Fruit fly (Drosophila melanogaster) whole organism, embryonic: ENCODE results near the gene CG44476.

Source experiments
- Ada2b ChIP-seq: fragments of 200-800 bp; sonication (Bioruptor generic); IDR thresholded peaks from 2 replicates; pipeline ENCODE4 v1.3.6; 2022; ENCODE audit warnings: missing biosample characterization, missing genetic modification characterization
- Adf1 ChIP-seq: fragments of 200-800 bp; sonication (Bioruptor generic); IDR thresholded peaks from 2 replicates; pipeline ENCODE4 v1.3.6; 2022; ENCODE audit warnings: missing biosample characterization, missing genetic modification characterization
- Blimp-1 ChIP-seq: fragments of 200-800 bp; sonication (Bioruptor generic); optimal IDR thresholded peaks from 3 replicates; lab custom pipeline; 2018; ENCODE audit warnings: missing biosample characterization, missing genetic modification characterization, mild to moderate bottlenecking, moderate library complexity, missing genetic modification reagents
- BtbVII ChIP-seq: fragments of 200-800 bp; sonication (Bioruptor generic); optimal IDR thresholded peaks from 3 replicates; lab custom pipeline; 2017; ENCODE audit warnings: missing biosample characterization, mild to moderate bottlenecking, missing genetic modification characterization
- CG11723 ChIP-seq: fragments of 200-800 bp; sonication (Bioruptor generic); optimal IDR thresholded peaks from 2 replicates; lab custom pipeline; 2017; ENCODE audit warnings: missing biosample characterization, mild to moderate bottlenecking, missing genetic modification characterization
- CG12104 ChIP-seq: fragments of 200-800 bp; sonication (Bioruptor generic); optimal IDR thresholded peaks from 3 replicates; lab custom pipeline; 2016; ENCODE audit warnings: missing biosample characterization, missing genetic modification characterization
- CG15696 ChIP-seq: fragments of 200-800 bp; sonication (Bioruptor generic); optimal IDR thresholded peaks from 2 replicates; lab custom pipeline; 2019; ENCODE audit warnings: missing biosample characterization, mild to moderate bottlenecking, missing genetic modification characterization, moderate library complexity
- CG2120 ChIP-seq: fragments of 200-800 bp; sonication (Bioruptor generic); optimal IDR thresholded peaks from 3 replicates; lab custom pipeline; 2016; ENCODE audit warnings: missing biosample characterization, missing genetic modification characterization
- CG2202 ChIP-seq: fragments of 200-800 bp; sonication (Bioruptor generic); optimal IDR thresholded peaks from 2 replicates; lab custom pipeline; 2018; ENCODE audit warnings: missing biosample characterization, mild to moderate bottlenecking, missing genetic modification characterization
- CG31365 ChIP-seq: fragments of 200-800 bp; sonication (Bioruptor generic); optimal IDR thresholded peaks from 2 replicates; lab custom pipeline; 2018; ENCODE audit warnings: missing biosample characterization, mild to moderate bottlenecking, missing genetic modification characterization
- CG3407 ChIP-seq: fragments of 200-800 bp; sonication (Bioruptor generic); optimal IDR thresholded peaks from 2 replicates; lab custom pipeline; 2018; ENCODE audit warnings: missing biosample characterization, mild to moderate bottlenecking, missing genetic modification characterization
- CG4617 ChIP-seq: fragments of 200-800 bp; sonication (Bioruptor generic); optimal IDR thresholded peaks from 3 replicates; lab custom pipeline; 2016; ENCODE audit warnings: missing biosample characterization, missing genetic modification characterization, borderline replicate concordance
- CG4730 ChIP-seq: fragments of 200-800 bp; sonication (Bioruptor generic); IDR thresholded peaks from 2 replicates; pipeline ENCODE4 v1.3.6; 2022; ENCODE audit warnings: missing biosample characterization, missing genetic modification characterization
- CG6791 ChIP-seq: fragments of 200-800 bp; sonication (Bioruptor generic); IDR thresholded peaks from 3 replicates; pipeline ENCODE4 v1.3.6; 2022; ENCODE audit warnings: missing biosample characterization, missing genetic modification characterization; ENCODE audit not compliant: partially characterized antibody
- CG7271 ChIP-seq: fragments of 200-800 bp; sonication (Bioruptor generic); optimal IDR thresholded peaks from 2 replicates; lab custom pipeline; 2018; ENCODE audit warnings: missing biosample characterization, mild to moderate bottlenecking, missing genetic modification characterization, moderate library complexity
- CG8944 ChIP-seq: fragments of 200-800 bp; sonication (Bioruptor generic); optimal IDR thresholded peaks from 3 replicates; lab custom pipeline; 2016; ENCODE audit warnings: missing biosample characterization, missing genetic modification characterization
- CkIIα-i1 ChIP-seq: fragments of 200-800 bp; sonication (Bioruptor generic); IDR thresholded peaks from 2 replicates; pipeline ENCODE4 v1.3.6; 2022; ENCODE audit warnings: missing biosample characterization, missing genetic modification characterization
- D19A ChIP-seq: fragments of 200-800 bp; optimal IDR thresholded peaks from 3 replicates; lab custom pipeline; 2019; ENCODE audit warnings: missing biosample characterization, mild to moderate bottlenecking, missing genetic modification characterization, moderate library complexity
- D19B ChIP-seq: fragments of 200-800 bp; sonication (Bioruptor generic); optimal IDR thresholded peaks from 2 replicates; lab custom pipeline; 2017; ENCODE audit warnings: missing biosample characterization, mild to moderate bottlenecking, missing genetic modification characterization
- Dref ChIP-seq: fragments of 200-800 bp; sonication (Bioruptor generic); IDR thresholded peaks from 2 replicates; pipeline ENCODE4 v1.3.6; 2022; ENCODE audit warnings: missing biosample characterization, missing genetic modification characterization
- Hand ChIP-seq: fragments of 200-800 bp; sonication (Bioruptor generic); optimal IDR thresholded peaks from 2 replicates; lab custom pipeline; 2017; ENCODE audit warnings: mild to moderate bottlenecking, missing biosample characterization, missing genetic modification reagents, missing genetic modification characterization
- Hr39 ChIP-seq: fragments of >200 bp; optimal IDR thresholded peaks from 2 replicates; lab custom pipeline; 2017
- Mad ChIP-seq: fragments of 200-800 bp; sonication (Bioruptor generic); optimal IDR thresholded peaks from 2 replicates; lab custom pipeline; 2016; ENCODE audit warnings: missing biosample characterization, missing genetic modification characterization
- Meics ChIP-seq: fragments of 200-800 bp; sonication (Bioruptor generic); optimal IDR thresholded peaks from 2 replicates; lab custom pipeline; 2017; ENCODE audit warnings: missing biosample characterization, mild to moderate bottlenecking, missing genetic modification characterization
- Mrtf ChIP-seq: fragments of 200-800 bp; sonication (Bioruptor generic); IDR thresholded peaks from 3 replicates; pipeline ENCODE4 v1.3.6; 2022; ENCODE audit warnings: missing biosample characterization, missing genetic modification characterization
- NC2β ChIP-seq: fragments of 200-800 bp; sonication (Bioruptor generic); optimal IDR thresholded peaks from 2 replicates; lab custom pipeline; 2016; ENCODE audit warnings: missing biosample characterization, missing genetic modification characterization
- PHDP ChIP-seq: fragments of 200-800 bp; sonication (Bioruptor generic); optimal IDR thresholded peaks from 3 replicates; lab custom pipeline; 2018; ENCODE audit warnings: missing biosample characterization, mild to moderate bottlenecking, missing genetic modification characterization, moderate library complexity
- Pdp1 ChIP-seq, 2 experiments: fragments of 200-800 bp; sonication (Bioruptor generic); optimal IDR thresholded peaks; 3 replicates each; lab custom pipeline; 2016; ENCODE audit warnings: missing biosample characterization in 2 of 2, missing genetic modification characterization in 2 of 2, mild to moderate bottlenecking in 1 of 2, moderate library complexity in 1 of 2
- Taf1 ChIP-seq: fragments of 200-800 bp; sonication (Bioruptor generic); IDR thresholded peaks from 2 replicates; pipeline ENCODE4 v1.3.6; 2022; ENCODE audit warnings: missing biosample characterization, missing genetic modification characterization
- Tbp ChIP-seq: fragments of >200 bp; optimal IDR thresholded peaks from 2 replicates; lab custom pipeline; 2018; ENCODE audit warnings: missing biosample characterization, missing genetic modification characterization
- Vsx1 ChIP-seq: fragments of 200-800 bp; sonication (Bioruptor generic); optimal IDR thresholded peaks from 2 replicates; lab custom pipeline; 2017; ENCODE audit warnings: missing biosample characterization, mild to moderate bottlenecking, missing genetic modification characterization, missing genetic modification reagents
- ab ChIP-seq: fragments of 200-800 bp; sonication (Bioruptor generic); optimal IDR thresholded peaks from 2 replicates; lab custom pipeline; 2016; ENCODE audit warnings: missing biosample characterization, missing genetic modification characterization
- amos ChIP-seq: fragments of 200-800 bp; sonication (Bioruptor generic); IDR thresholded peaks from 2 replicates; pipeline ENCODE4 v1.3.6; 2022; ENCODE audit warnings: missing biosample characterization, missing genetic modification characterization; ENCODE audit not compliant: partially characterized antibody
- aop ChIP-seq: fragments of 200-800 bp; sonication (Bioruptor generic); IDR thresholded peaks from 2 replicates; pipeline ENCODE4 v1.3.6; 2022; ENCODE audit warnings: missing biosample characterization, missing genetic modification characterization
- bsh ChIP-seq, 2 experiments: fragments of 200-800 bp; sonication (Bioruptor generic); optimal IDR thresholded peaks; 2 replicates each; lab custom pipeline; 2017 to 2018; ENCODE audit warnings: mild to moderate bottlenecking in 2 of 2, missing biosample characterization in 2 of 2, missing genetic modification characterization in 2 of 2, moderate library complexity in 1 of 2
- cg ChIP-seq: fragments of 200-800 bp; sonication (Bioruptor generic); optimal IDR thresholded peaks from 3 replicates; lab custom pipeline; 2019; ENCODE audit warnings: missing biosample characterization, mild to moderate bottlenecking, missing genetic modification characterization, moderate library complexity
- crc ChIP-seq: fragments of 200-800 bp; sonication (Bioruptor generic); optimal IDR thresholded peaks from 2 replicates; lab custom pipeline; 2016; ENCODE audit warnings: missing biosample characterization, missing genetic modification characterization
- crp ChIP-seq, 2 experiments: fragments of 200-800 bp; sonication (Bioruptor generic); optimal IDR thresholded peaks; 2 replicates in 1 of 2; 3 replicates in 1 of 2; lab custom pipeline; 2017; ENCODE audit warnings: missing biosample characterization in 2 of 2, missing genetic modification characterization in 2 of 2, mild to moderate bottlenecking in 1 of 2, moderate library complexity in 1 of 2
- danr ChIP-seq: fragments of 200-800 bp; sonication (Bioruptor generic); IDR thresholded peaks from 2 replicates; pipeline ENCODE4 v1.3.6; 2022; ENCODE audit warnings: missing biosample characterization, missing genetic modification characterization
- eve ChIP-seq, 2 experiments: fragments of >200 bp; optimal IDR thresholded peaks; 2 replicates each; lab custom pipeline; 2017; ENCODE audit warnings: missing biosample characterization in 2 of 2, missing genetic modification characterization in 2 of 2
- fd64A ChIP-seq: fragments of 200-800 bp; sonication (Bioruptor generic); optimal IDR thresholded peaks from 3 replicates; lab custom pipeline; 2018; ENCODE audit warnings: missing biosample characterization, mild to moderate bottlenecking, missing genetic modification characterization
- gsb ChIP-seq: fragments of 200-800 bp; sonication (Bioruptor generic); IDR thresholded peaks from 2 replicates; pipeline ENCODE4 v1.3.6; 2022; ENCODE audit warnings: missing biosample characterization, missing genetic modification characterization
- onecut ChIP-seq: fragments of 200-800 bp; sonication (Bioruptor generic); IDR thresholded peaks from 2 replicates; pipeline ENCODE4 v1.3.6; 2022; ENCODE audit warnings: missing biosample characterization, missing genetic modification characterization
- pfk ChIP-seq: fragments of 200-800 bp; sonication (Bioruptor generic); optimal IDR thresholded peaks from 2 replicates; lab custom pipeline; 2018; ENCODE audit warnings: missing biosample characterization, mild to moderate bottlenecking, missing genetic modification characterization, moderate library complexity
- sens-2 ChIP-seq: fragments of 200-800 bp; sonication (Bioruptor generic); IDR thresholded peaks from 2 replicates; pipeline ENCODE4 v1.3.6; 2022; ENCODE audit warnings: missing biosample characterization, missing genetic modification characterization
- sim ChIP-seq: fragments of 200-800 bp; sonication (Bioruptor generic); IDR thresholded peaks from 2 replicates; pipeline ENCODE4 v1.3.6; 2022; ENCODE audit warnings: missing biosample characterization, missing genetic modification characterization
- ssp ChIP-seq: fragments of 200-800 bp; sonication (Bioruptor generic); IDR thresholded peaks from 2 replicates; pipeline ENCODE4 v1.3.6; 2022; ENCODE audit warnings: missing biosample characterization, missing genetic modification characterization
- ttk ChIP-seq: fragments of 200-800 bp; sonication (Bioruptor generic); IDR thresholded peaks from 2 replicates; pipeline ENCODE4 v2.1.2; 2022; ENCODE audit warnings: missing biosample characterization, missing genetic modification characterization
- unc-4 ChIP-seq: fragments of 200-800 bp; sonication (Bioruptor generic); IDR thresholded peaks from 2 replicates; pipeline ENCODE4 v1.3.6; 2022; ENCODE audit warnings: missing biosample characterization, missing genetic modification characterization; ENCODE audit not compliant: partially characterized antibody
- vfl ChIP-seq: fragments of 200-800 bp; sonication (Bioruptor generic); optimal IDR thresholded peaks from 2 replicates; lab custom pipeline; 2016; ENCODE audit warnings: missing biosample characterization, missing genetic modification characterization
- zen2 ChIP-seq: fragments of 200-800 bp; sonication (Bioruptor generic); IDR thresholded peaks from 3 replicates; pipeline ENCODE4 v1.3.6; 2022; ENCODE audit warnings: missing biosample characterization, missing genetic modification characterization; ENCODE audit not compliant: partially characterized antibody
- zfh1 ChIP-seq: fragments of 200-800 bp; sonication (Bioruptor generic); IDR thresholded peaks from 3 replicates; pipeline ENCODE4 v1.3.6; 2022; ENCODE audit warnings: missing biosample characterization, missing genetic modification characterization

Gene CG44476

DNA sequence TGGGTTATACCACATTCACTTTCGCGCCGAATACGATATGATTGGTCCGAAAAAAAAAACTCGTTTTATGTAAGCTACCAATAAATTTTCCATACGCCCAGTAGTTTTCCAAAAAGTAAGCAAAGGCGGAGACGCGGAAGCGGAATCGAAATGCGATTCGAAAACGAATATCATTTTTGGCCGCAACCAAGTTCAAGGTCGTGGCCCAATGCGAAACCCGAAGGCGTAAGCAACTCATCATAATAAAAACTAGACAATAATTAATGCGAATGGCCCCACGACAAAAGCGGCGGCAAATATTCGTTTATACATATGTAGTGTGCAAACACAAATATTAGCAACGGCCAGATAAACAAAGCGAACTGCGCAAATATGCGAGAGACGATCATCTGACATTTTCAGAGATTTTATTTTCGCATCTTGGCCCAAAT, 23.5 kb upstream of the CG44476 start (continued):
- TF ChIP-seq crp (GFP tag; optimal IDR thresholded peaks at IDR 0.05; lab: Kevin White, UChicago) (no peak), aop (GFP tag; lab: Robert Waterston, UW) (no peak), amos (GFP tag; lab: Robert Waterston, UW) (no peak), Vsx1 (GFP tag; lab: Kevin White, UChicago) (no peak), Tbp (GFP tag; lab: Kevin White, UChicago) (no peak), ssp (GFP tag; lab: Robert Waterston, UW) (no peak), ttk (GFP tag; lab: Robert Waterston, UW) (no peak), bsh (GFP tag; optimal IDR thresholded peaks at IDR 0.05; lab: Kevin White, UChicago) (no peak), CG7271 (no peak), Mrtf (GFP tag; lab: Robert Waterston, UW) (no peak), BtbVII (GFP tag; lab: Kevin White, UChicago) (peak; percentile 67), PHDP (tag; lab: Kevin White, UChicago) (peak; percentile 38), onecut (GFP tag; lab: Robert Waterston, UW) (no peak), CG2120 (GFP tag; lab: Kevin White, UChicago) (peak; percentile 67), CG15696 (tag; lab: Kevin White, UChicago) (no peak), zen2 (GFP tag; lab: Robert Waterston, UW) (no peak), sens-2 (GFP tag; lab: Robert Waterston, UW) (no peak), eve (GFP tag; optimal IDR thresholded peaks at IDR 0.05; lab: Kevin White, UChicago) (no peak), pfk (GFP tag; lab: Kevin White, UChicago) (no peak), vfl (GFP tag; lab: Kevin White, UChicago) (no peak), CkIIα-i1 (GFP tag; lab: Robert Waterston, UW) (no peak), ab (GFP tag; lab: Kevin White, UChicago) (no peak), CG6791 (GFP tag; lab: Robert Waterston, UW) (no peak), CG4730 (no peak), CG2202 (tag; lab: Kevin White, UChicago) (no peak), Ada2b (GFP tag; lab: Robert Waterston, UW) (no peak), CG8944 (GFP tag; lab: Kevin White, UChicago) (no peak), Blimp-1 (GFP tag; lab: Kevin White, UChicago) (peak; percentile 67), CG11723 (no peak), D19A (tag; lab: Kevin White, UChicago) (no peak), CG3407 (GFP tag; lab: Kevin White, UChicago) (no peak), D19B (GFP tag; lab: Kevin White, UChicago) (peak; percentile 24), CG31365 (tag; lab: Kevin White, UChicago) (peak; percentile 9), CG12104 (GFP tag; lab: Kevin White, UChicago) (no peak), Dref (GFP tag; lab: Robert Waterston, UW) (no peak), unc-4 (no peak), Pdp1 (GFP tag; optimal IDR thresholded peaks at IDR 0.05; lab: Kevin White, UChicago) (peak in 1 of 2 experiments; percentile 86), cg (GFP tag; lab: Kevin White, UChicago) (no peak), Hr39 (no peak), sim (GFP tag; lab: Robert Waterston, UW) (no peak), zfh1 (no peak), Mad (GFP tag; lab: Kevin White, UChicago) (peak; percentile 13), danr (no peak), Taf1 (GFP tag; lab: Robert Waterston, UW) (no peak), crc (GFP tag; lab: Kevin White, UChicago) (no peak), gsb (0 out of 2 replicates have a peak, but pooled peaks have one; percentile 46), Meics (peak; percentile 72), Hand (GFP tag; lab: Kevin White, UChicago) (peak; percentile 41), fd64A (GFP tag; lab: Kevin White, UChicago) (no peak), NC2β (GFP tag; lab: Kevin White, UChicago) (no peak), CG4617 (no peak), Adf1 (GFP tag; lab: Robert Waterston, UW) (peak; percentile 38; the same call in 1 of the 2 replicates)
